Fruit fly (Drosophila melanogaster): Measurements from ENCODE around the gene Uba5.

DNA sequence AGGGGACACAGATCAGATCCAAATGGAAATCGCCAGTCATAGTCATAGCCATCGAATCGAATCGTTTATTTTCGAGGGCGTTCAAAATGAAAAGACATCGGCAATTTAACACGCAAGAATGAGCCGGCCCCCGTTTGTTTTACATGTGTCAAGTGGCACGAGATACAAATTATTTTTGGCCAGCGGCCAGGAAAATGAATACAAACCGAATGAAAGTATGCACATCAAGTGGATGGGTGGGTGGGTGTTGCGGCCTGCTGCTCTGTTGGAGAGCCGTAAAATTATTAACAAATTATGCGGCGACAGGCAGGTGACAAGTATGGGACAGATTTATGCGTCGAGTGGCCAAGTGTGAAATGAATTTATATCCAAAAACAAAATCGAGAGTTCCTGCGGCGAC, 19.3 kb upstream of the Uba5 start:
- TF ChIP-seq jim (GFP tag; optimal IDR thresholded peaks at IDR 0.05) (no peak), OdsH (GFP tag; optimal IDR thresholded peaks at IDR 0.05) (no peak), GATAd (GFP tag; optimal IDR thresholded peaks at IDR 0.05) (no peak), Abd-B (GFP tag; optimal IDR thresholded peaks at IDR 0.05) (no peak), psq (GFP tag; optimal IDR thresholded peaks at IDR 0.05) (no peak), fru (GFP tag; optimal IDR thresholded peaks at IDR 0.05) (no peak), usp (GFP tag; optimal IDR thresholded peaks at IDR 0.05) (no peak), Mio (GFP tag; optimal IDR thresholded peaks at IDR 0.05) (no peak), ey (GFP tag; optimal IDR thresholded peaks at IDR 0.05) (no peak), Jra (GFP tag; optimal IDR thresholded peaks at IDR 0.05) (no peak), Hr83 (GFP tag; optimal IDR thresholded peaks at IDR 0.05; ENCODE audit: poor library complexity, severe bottlenecking) (no peak), lola (GFP tag; optimal IDR thresholded peaks at IDR 0.05) (no peak), Myc (optimal IDR thresholded peaks at IDR 0.05) (no peak)
